Fruit fly (Drosophila melanogaster): Measurements from ENCODE around the gene Ect3.
A peak's percentile ranks its signal among the peaks of the same experiment; 100 is the strongest.

The Ect3 gene

dm6 chr3R:12016828-12017280 lies 17.8 kb downstream of the Ect3 start, which contains the start of the genes DCAF12 and Spt3 (continued):
- TF ChIP-seq salm (tag; optimal IDR thresholded peaks at IDR 0.05) (peak; percentile 10), lilli (GFP tag; optimal IDR thresholded peaks at IDR 0.05) (peak; percentile 12), row (GFP tag; IDR thresholded peaks at IDR 0.05) (peak; percentile 97), Rx (GFP tag; IDR thresholded peaks at IDR 0.05) (peak; percentile 10; the same call in 1 of the 2 replicates), grau (tag; optimal IDR thresholded peaks at IDR 0.05) (peak; percentile 79), CG10267 (tag; optimal IDR thresholded peaks at IDR 0.05) (peak; percentile 70), Doc3 (GFP tag; IDR thresholded peaks at IDR 0.05; ENCODE audit: partially characterized antibody) (peak; percentile 97), CG16813 (GFP tag; IDR thresholded peaks at IDR 0.05; ENCODE audit: partially characterized antibody) (peak; percentile 96), CG3065 (GFP tag; optimal IDR thresholded peaks at IDR 0.05) (no peak), pzg (GFP tag; optimal IDR thresholded peaks at IDR 0.05) (peak; percentile 37), CG31441 (GFP tag; IDR thresholded peaks at IDR 0.05) (peak; percentile 74; the same call in 1 of the 2 replicates), E2f1 (GFP tag; IDR thresholded peaks at IDR 0.05) (peak; percentile 31; the same call in 1 of the 2 replicates), lola (GFP tag; optimal IDR thresholded peaks at IDR 0.05) (peak in 1 of 3 experiments; percentile 63), slbo (GFP tag; IDR thresholded peaks at IDR 0.05) (peak; percentile 77), CG9727 (GFP tag; optimal IDR thresholded peaks at IDR 0.05) (peak; percentile 43), Gug (GFP tag; IDR thresholded peaks at IDR 0.05) (peak; percentile 63; the same call in 1 of the 4 replicates), Bgb (GFP tag; IDR thresholded peaks at IDR 0.05; ENCODE audit: partially characterized antibody) (peak; percentile 91), mld (GFP tag; IDR thresholded peaks at IDR 0.05; ENCODE audit: partially characterized antibody) (peak; percentile 72; the same call in 1 of the 3 replicates), CG7372 (GFP tag; IDR thresholded peaks at IDR 0.05) (peak; percentile 48; the same call in 1 of the 2 replicates), fd96Cb (tag; optimal IDR thresholded peaks at IDR 0.05) (peak; percentile 37), CG15514 (GFP tag; optimal IDR thresholded peaks at IDR 0.05) (peak; percentile 99), CG2116 (GFP tag; optimal IDR thresholded peaks at IDR 0.05) (peak; percentile 35), CG34224 (GFP tag; IDR thresholded peaks at IDR 0.05; ENCODE audit: partially characterized antibody) (peak; percentile 76), CG12391 (tag; optimal IDR thresholded peaks at IDR 0.05) (peak; percentile 76), slou (GFP tag; optimal IDR thresholded peaks at IDR 0.05) (peak; percentile 7), CG2678 (tag; optimal IDR thresholded peaks at IDR 0.05) (no peak), stc (GFP tag; IDR thresholded peaks at IDR 0.05) (no peak), CG11247 (GFP tag; IDR thresholded peaks at IDR 0.05) (0 out of 2 replicates have a peak, but pooled peaks have one; percentile 42), Spps (tag; optimal IDR thresholded peaks at IDR 0.05) (peak; percentile 28), ken (GFP tag; IDR thresholded peaks at IDR 0.05) (0 out of 3 replicates have a peak, but pooled peaks have one; percentile 58), CG12155 (GFP tag; optimal IDR thresholded peaks at IDR 0.05) (peak; percentile 7), croc (GFP tag; conservative IDR thresholded peaks at IDR 0.05) (peak; percentile 52; the same call in 2 of the 3 replicates), knrl (GFP tag; IDR thresholded peaks at IDR 0.05; ENCODE audit: partially characterized antibody) (peak; percentile 99), CG11085 (GFP tag; IDR thresholded peaks at IDR 0.05) (no peak), CG6791 (GFP tag; IDR thresholded peaks at IDR 0.05; ENCODE audit: partially characterized antibody) (peak; percentile 81), phol (tag; optimal IDR thresholded peaks at IDR 0.05) (peak; percentile 94), MBD-R2 (GFP tag; IDR thresholded peaks at IDR 0.05) (peak; percentile 92), CG13424 (tag; optimal IDR thresholded peaks at IDR 0.05) (peak; percentile 72), CG15601 (tag; optimal IDR thresholded peaks at IDR 0.05) (peak; percentile 64), CG30403 (GFP tag; optimal IDR thresholded peaks at IDR 0.05) (peak; percentile 33), sob (GFP tag; IDR thresholded peaks at IDR 0.05) (peak; percentile 43; the same call in 1 of the 2 replicates), CG7928 (GFP tag; optimal IDR thresholded peaks at IDR 0.05) (peak; percentile 5), nerfin-1 (tag; optimal IDR thresholded peaks at IDR 0.05) (peak; percentile 54), hkb (optimal IDR thresholded peaks at IDR 0.05) (no peak), hkb (GFP tag; IDR thresholded peaks at IDR 0.05) (0 out of 2 replicates have a peak, but pooled peaks have one; percentile 16), Dll (GFP tag; IDR thresholded peaks at IDR 0.05; ENCODE audit: partially characterized antibody) (peak; percentile 98), CG3281 (GFP tag; optimal IDR thresholded peaks at IDR 0.05) (peak; percentile 63), Elba2 (GFP tag; optimal IDR thresholded peaks at IDR 0.05) (no peak), grn (GFP tag; optimal IDR thresholded peaks at IDR 0.05) (peak; percentile 74)

Data from whole organism, embryonic.